Worm (Caenorhabditis elegans): Measurements from ENCODE around the gene srh-131.

The srh-131 gene

ce11 chrV:17000635-17001034 is 4.7 kb upstream of the srh-131 start:
- TF ChIP-seq nhr-25 (tag; optimal IDR thresholded peaks at IDR 0.05; ENCODE audit: borderline replicate concordance, insufficient read depth) (no peak), snpc-1.2 (GFP tag; IDR thresholded peaks at IDR 0.05) (no peak), T26A8.4 (GFP tag; IDR thresholded peaks at IDR 0.05) (no peak), sdz-12 (GFP tag; optimal IDR thresholded peaks at IDR 0.05) (no peak), ceh-28 (tag; optimal IDR thresholded peaks at IDR 0.05) (no peak), unc-62 (GFP tag; optimal IDR thresholded peaks at IDR 0.05 in 1 of 2) (peak in 1 of 2 experiments; percentile 92), unc-62 (tag; optimal IDR thresholded peaks at IDR 0.05) (no peak), pha-4 (GFP tag; IDR thresholded peaks at IDR 0.05) (no peak), pha-4 (tag; optimal IDR thresholded peaks at IDR 0.05) (no peak)

ce11 chrV:17001167-17001566 is 4.1 kb upstream of the srh-131 start, which contains the start of gene sri-9:
Gene sri-9 (plus strand): TSS chrV:17001467.
- TF ChIP-seq ama-1 (optimal IDR thresholded peaks at IDR 0.05) (no peak), mdl-1 (tag; optimal IDR thresholded peaks at IDR 0.05) (no peak), spr-3 (GFP tag; optimal IDR thresholded peaks at IDR 0.05) (no peak), T20F7.1 (GFP tag; optimal IDR thresholded peaks at IDR 0.05) (no peak), rbr-2 (tag; optimal IDR thresholded peaks at IDR 0.05) (no peak), vab-7 (GFP tag; IDR thresholded peaks at IDR 0.05) (no peak), ztf-7 (tag; optimal IDR thresholded peaks at IDR 0.05) (no peak), ZK546.5 (tag; optimal IDR thresholded peaks at IDR 0.05) (no peak), lin-29 (GFP tag; IDR thresholded peaks at IDR 0.05) (no peak), unc-130 (GFP tag; optimal IDR thresholded peaks at IDR 0.05) (no peak), php-3 (GFP tag; IDR thresholded peaks at IDR 0.05) (no peak), nhr-237 (tag; optimal IDR thresholded peaks at IDR 0.05) (no peak), dmd-6 (GFP tag; IDR thresholded peaks at IDR 0.05) (no peak), hmg-1.1 (GFP tag; IDR thresholded peaks at IDR 0.05) (no peak)

- TF ChIP-seq unc-62 (GFP tag; optimal IDR thresholded peaks at IDR 0.05 in 1 of 2), result peak in 1 of 2 experiments; percentile 21
- TF ChIP-seq unc-62 (tag; optimal IDR thresholded peaks at IDR 0.05), result no peak
- TF ChIP-seq lin-13 (GFP tag; optimal IDR thresholded peaks at IDR 0.05), result no peak
- no peak for TF ChIP-seq nhr-48 (tag; optimal IDR thresholded peaks at IDR 0.05)
- no peak for TF ChIP-seq mep-1 (tag; optimal IDR thresholded peaks at IDR 0.05)
- TF ChIP-seq mxl-3 (GFP tag; optimal IDR thresholded peaks at IDR 0.05), result no peak
These were observed 3.0 kb downstream of the srh-131 start, which contains the start of gene sri-69 for ce11 chrV:17008302-17008701. Gene sri-69 (minus strand): TSS chrV:17008402.

ce11 chrV:17009342-17010064 is 4.2 kb downstream of the srh-131 start, which contains the start of the genes clc-12 and clec-240:
Gene clc-12 (minus strand): TSS chrV:17009388.
Gene clec-240 (plus strand): TSS chrV:17010014.
- TF ChIP-seq unc-62 (GFP tag; optimal IDR thresholded peaks at IDR 0.05 in 1 of 2), result peak in 1 of 2 experiments; percentile 26
- TF ChIP-seq unc-62 (tag; optimal IDR thresholded peaks at IDR 0.05), result no peak
- TF ChIP-seq nhr-28 (tag; optimal IDR thresholded peaks at IDR 0.05), result peak; percentile 15
- no peak for TF ChIP-seq lin-38 (GFP tag; IDR thresholded peaks at IDR 0.05)
- TF ChIP-seq madf-5 (GFP tag; IDR thresholded peaks at IDR 0.05), result no peak
- TF ChIP-seq pqm-1 (tag; optimal IDR thresholded peaks at IDR 0.05), result peak; percentile 14
- peak; percentile 47; the same call in 1 of the 2 replicates for TF ChIP-seq dmd-6 (GFP tag; IDR thresholded peaks at IDR 0.05)

- TF ChIP-seq ama-1 (optimal IDR thresholded peaks at IDR 0.05), result no peak
- no peak for TF ChIP-seq madf-9 (GFP tag; conservative IDR thresholded peaks at IDR 0.05)
- no peak for TF ChIP-seq lin-38 (GFP tag; IDR thresholded peaks at IDR 0.05)
- no peak for TF ChIP-seq mxl-3 (GFP tag; optimal IDR thresholded peaks at IDR 0.05)
- TF ChIP-seq T20F7.1 (GFP tag; optimal IDR thresholded peaks at IDR 0.05), result no peak
- no peak for TF ChIP-seq dmd-6 (GFP tag; IDR thresholded peaks at IDR 0.05)
- no peak for TF ChIP-seq T26A8.4 (GFP tag; IDR thresholded peaks at IDR 0.05)
- no peak for TF ChIP-seq ctbp-1 (GFP tag; IDR thresholded peaks at IDR 0.05)
These were observed 7.9 kb downstream of the srh-131 start, which contains the start of gene clec-241 for ce11 chrV:17013232-17013631. Gene clec-241 (minus strand): TSS chrV:17013332.
